Fruit fly (Drosophila melanogaster) whole organism, wandering third instar larva: Measurements from ENCODE around the gene CG34348.
A peak's percentile ranks its signal among the peaks of the same experiment; 100 is the strongest.

ENCODE experiments used
- Abd-B ChIP-seq: fragments of >200 bp; optimal IDR thresholded peaks from 2 replicates; lab custom pipeline; 2017; ENCODE audit warnings: missing biosample characterization, missing genetic modification characterization
- CG32264 ChIP-seq: fragments of 200-800 bp; sonication (Bioruptor generic); optimal IDR thresholded peaks from 2 replicates; lab custom pipeline; 2016; ENCODE audit warnings: missing biosample characterization, missing genetic modification characterization
- CG9705 ChIP-seq: fragments of 200-800 bp; sonication (Bioruptor generic); optimal IDR thresholded peaks from 2 replicates; lab custom pipeline; 2018; ENCODE audit warnings: missing biosample characterization, mild to moderate bottlenecking, missing genetic modification characterization
- CrebA ChIP-seq: fragments of 200-800 bp; sonication (Bioruptor generic); optimal IDR thresholded peaks from 2 replicates; lab custom pipeline; 2016; ENCODE audit warnings: missing biosample characterization, mild to moderate bottlenecking, missing genetic modification characterization, borderline replicate concordance
- Dfd ChIP-seq: fragments of >200 bp; optimal IDR thresholded peaks from 2 replicates; lab custom pipeline; 2017; ENCODE audit warnings: missing biosample characterization, missing genetic modification characterization
- Dif ChIP-seq: fragments of 200-275, 200-300 bp; sonication (Bioruptor generic); optimal IDR thresholded peaks from 2 replicates; lab custom pipeline; 2018; ENCODE audit warnings: missing biosample characterization, missing genetic modification characterization; ENCODE audit not compliant: partially characterized antibody
- GATAd ChIP-seq: sonication (Bioruptor generic); optimal IDR thresholded peaks from 2 replicates; lab custom pipeline; 2016; ENCODE audit warnings: missing biosample characterization, missing genetic modification characterization
- HLH106 ChIP-seq: fragments of 200-800 bp; optimal IDR thresholded peaks from 3 replicates; lab custom pipeline; 2019; ENCODE audit warnings: missing biosample characterization, mild to moderate bottlenecking, missing genetic modification characterization, moderate library complexity
- Hnf4 ChIP-seq: fragments of 200-800 bp; sonication (Bioruptor generic); optimal IDR thresholded peaks from 2 replicates; lab custom pipeline; 2016; ENCODE audit warnings: missing biosample characterization, mild to moderate bottlenecking, missing genetic modification characterization
- Hr78 ChIP-seq: fragments of >200 bp; optimal IDR thresholded peaks from 2 replicates; lab custom pipeline; 2017; ENCODE audit warnings: missing biosample characterization, missing genetic modification characterization
- Hr83 ChIP-seq: fragments of 200-300 bp; sonication (Bioruptor generic); optimal IDR thresholded peaks from 2 replicates; lab custom pipeline; 2016; ENCODE audit warnings: missing biosample characterization, mild to moderate bottlenecking, missing genetic modification characterization, moderate library complexity; ENCODE audit not compliant: poor library complexity, severe bottlenecking
- Jra ChIP-seq: sonication (Bioruptor generic); optimal IDR thresholded peaks from 2 replicates; lab custom pipeline; 2016; ENCODE audit warnings: missing biosample characterization, missing genetic modification characterization
- Mio ChIP-seq: sonication (Bioruptor generic); optimal IDR thresholded peaks from 2 replicates; lab custom pipeline; 2016; ENCODE audit warnings: missing biosample characterization, missing genetic modification characterization
- Myc ChIP-seq: fragments of >200 bp; optimal IDR thresholded peaks from 2 replicates; lab custom pipeline; 2017
- N ChIP-seq: fragments of >200 bp; optimal IDR thresholded peaks from 2 replicates; lab custom pipeline; 2018; ENCODE audit warnings: missing biosample characterization, missing external identifiers, missing genetic modification characterization
- OdsH ChIP-seq: fragments of 200-800 bp; sonication (Bioruptor generic); optimal IDR thresholded peaks from 2 replicates; lab custom pipeline; 2016; ENCODE audit warnings: missing biosample characterization, mild to moderate bottlenecking, missing genetic modification characterization
- Rel ChIP-seq, 2 experiments: fragments of 200-800 bp; sonication (Bioruptor generic) in 1 of 2; optimal IDR thresholded peaks; 2 replicates in 1 of 2; 3 replicates in 1 of 2; lab custom pipeline; 2016 to 2019; ENCODE audit warnings: mild to moderate bottlenecking in 2 of 2, missing biosample characterization in 2 of 2, missing genetic modification characterization in 2 of 2, moderate library complexity in 1 of 2
- Sp1 ChIP-seq: fragments of 200-800 bp; sonication (Bioruptor generic); optimal IDR thresholded peaks from 3 replicates; lab custom pipeline; 2019; ENCODE audit warnings: missing biosample characterization, mild to moderate bottlenecking, missing genetic modification characterization, moderate library complexity
- br ChIP-seq: fragments of 200-800 bp; sonication (Bioruptor generic); optimal IDR thresholded peaks from 2 replicates; lab custom pipeline; 2016; ENCODE audit warnings: missing biosample characterization, missing genetic modification characterization
- brk ChIP-seq: fragments of 200-800 bp; sonication (Bioruptor generic); optimal IDR thresholded peaks from 2 replicates; lab custom pipeline; 2016; ENCODE audit warnings: missing biosample characterization, mild to moderate bottlenecking, missing genetic modification characterization
- dl ChIP-seq, 2 experiments: fragments of 175-275, 200-275 bp in 1 of 2; fragments of 200-275 bp in 1 of 2; sonication (Bioruptor generic); optimal IDR thresholded peaks; lab custom pipeline; 2018; ENCODE audit warnings: mild to moderate bottlenecking in 2 of 2, missing biosample characterization in 2 of 2, missing genetic modification characterization in 2 of 2, moderate library complexity in 2 of 2; ENCODE audit not compliant: partially characterized antibody in 2 of 2, insufficient read depth in 1 of 2
- dmrt93B ChIP-seq: fragments of 200-800 bp; sonication (Bioruptor generic); optimal IDR thresholded peaks from 2 replicates; lab custom pipeline; 2018; ENCODE audit warnings: missing biosample characterization, mild to moderate bottlenecking, missing genetic modification characterization
- dsf ChIP-seq: sonication (Bioruptor generic); optimal IDR thresholded peaks from 2 replicates; lab custom pipeline; 2016; ENCODE audit warnings: missing biosample characterization, missing genetic modification characterization, borderline replicate concordance
- foxo ChIP-seq, 2 experiments: fragments of 200-800 bp; sonication (Bioruptor generic); optimal IDR thresholded peaks; 2 replicates in 1 of 2; 3 replicates in 1 of 2; lab custom pipeline; 2016 to 2017; ENCODE audit warnings: missing biosample characterization in 2 of 2, missing genetic modification characterization in 2 of 2
- fru ChIP-seq: fragments of 200-800 bp; sonication (Bioruptor generic); optimal IDR thresholded peaks from 3 replicates; lab custom pipeline; 2016; ENCODE audit warnings: missing biosample characterization, mild to moderate bottlenecking, missing genetic modification characterization
- h ChIP-seq: fragments of 200-800 bp; sonication (Bioruptor generic); optimal IDR thresholded peaks from 3 replicates; lab custom pipeline; 2016; ENCODE audit warnings: missing biosample characterization, mild to moderate bottlenecking, missing genetic modification characterization
- jim ChIP-seq: fragments of 175-275, 200-325 bp; sonication (Bioruptor generic); optimal IDR thresholded peaks from 2 replicates; lab custom pipeline; 2016; ENCODE audit warnings: missing biosample characterization, mild to moderate bottlenecking, missing genetic modification characterization
- lola ChIP-seq: fragments of >200 bp; optimal IDR thresholded peaks from 2 replicates; lab custom pipeline; 2017; ENCODE audit warnings: missing biosample characterization, missing genetic modification characterization
- pan ChIP-seq: fragments of >200 bp; optimal IDR thresholded peaks from 2 replicates; lab custom pipeline; 2017
- psq ChIP-seq: fragments of 200-800 bp; sonication (Bioruptor generic); optimal IDR thresholded peaks from 3 replicates; lab custom pipeline; 2017; ENCODE audit warnings: missing biosample characterization, mild to moderate bottlenecking, missing genetic modification characterization, moderate library complexity
- rgr ChIP-seq: fragments of 200-800 bp; sonication (Bioruptor generic); optimal IDR thresholded peaks from 3 replicates; lab custom pipeline; 2016; ENCODE audit warnings: missing biosample characterization, mild to moderate bottlenecking, missing genetic modification characterization
- sage ChIP-seq: fragments of 200-800 bp; sonication (Bioruptor generic); optimal IDR thresholded peaks from 2 replicates; lab custom pipeline; 2016; ENCODE audit warnings: missing biosample characterization, mild to moderate bottlenecking, missing genetic modification characterization
- sv ChIP-seq: fragments of 200-800 bp; sonication (Bioruptor generic); optimal IDR thresholded peaks from 3 replicates; lab custom pipeline; 2016; ENCODE audit warnings: missing biosample characterization, missing genetic modification characterization
- tai ChIP-seq: sonication (Bioruptor generic); optimal IDR thresholded peaks from 2 replicates; lab custom pipeline; 2016; ENCODE audit warnings: missing biosample characterization, missing genetic modification characterization
- usp ChIP-seq: fragments of >200 bp; optimal IDR thresholded peaks from 2 replicates; lab custom pipeline; 2017; ENCODE audit warnings: missing biosample characterization, missing genetic modification characterization
- woc ChIP-seq: sonication (Bioruptor generic); optimal IDR thresholded peaks from 2 replicates; lab custom pipeline; 2016; ENCODE audit warnings: missing biosample characterization, mild to moderate bottlenecking, missing genetic modification characterization

The CG34348 gene

DNA sequence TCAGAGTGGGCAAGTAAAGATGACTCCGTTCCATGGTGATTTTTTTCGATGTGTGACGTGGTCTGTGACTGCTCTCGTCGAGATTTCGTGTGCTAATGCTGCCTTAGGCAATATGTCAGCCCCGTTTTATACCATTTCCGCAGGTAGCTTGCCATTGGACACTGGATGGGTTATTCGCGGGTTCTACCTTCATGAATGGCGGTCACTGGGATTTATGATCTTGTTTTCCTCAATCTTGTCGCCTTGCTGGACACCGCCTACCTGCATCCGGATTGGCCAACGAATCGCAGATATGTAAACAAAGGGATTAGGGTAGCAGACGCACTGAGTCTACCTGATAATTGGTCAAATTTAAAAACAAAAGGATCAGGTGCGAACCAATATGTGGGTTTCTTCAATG lies 17.4 kb upstream of the CG34348 start, which contains the start of gene sisA:
Gene sisA (minus strand): TSS at position 101 of the 400 bp plus-strand sequence.
- no peak for TF ChIP-seq h (GFP tag; lab: Kevin White, UChicago)
- TF ChIP-seq brk: no peak
- no peak for TF ChIP-seq dmrt93B (GFP tag; lab: Kevin White, UChicago)
- no peak for TF ChIP-seq tai (GFP tag; lab: Kevin White, UChicago)
- TF ChIP-seq Mio (GFP tag; lab: Kevin White, UChicago): no peak
- no peak for TF ChIP-seq Dfd (GFP tag; lab: Kevin White, UChicago)
- no peak for TF ChIP-seq CrebA (GFP tag; lab: Kevin White, UChicago)
- TF ChIP-seq Dif (GFP tag; lab: Kevin White, UChicago): no peak
- no peak for TF ChIP-seq HLH106 (tag; lab: Kevin White, UChicago)
- TF ChIP-seq Rel (GFP tag; optimal IDR thresholded peaks at IDR 0.05; lab: Kevin White, UChicago): no peak
- TF ChIP-seq Rel (tag; optimal IDR thresholded peaks at IDR 0.05; lab: Kevin White, UChicago): no peak
- TF ChIP-seq fru (GFP tag; lab: Kevin White, UChicago): no peak
- TF ChIP-seq pan (lab: Kevin White, UChicago): no peak
- no peak for TF ChIP-seq lola (GFP tag; lab: Kevin White, UChicago)
- no peak for TF ChIP-seq Abd-B (GFP tag; lab: Kevin White, UChicago)
- TF ChIP-seq woc: no peak
- TF ChIP-seq sv (GFP tag; lab: Kevin White, UChicago): no peak
- TF ChIP-seq rgr (GFP tag; lab: Kevin White, UChicago): no peak
- no peak for TF ChIP-seq sage
- no peak for TF ChIP-seq CG9705
- TF ChIP-seq Jra (GFP tag; lab: Kevin White, UChicago): no peak

DNA sequence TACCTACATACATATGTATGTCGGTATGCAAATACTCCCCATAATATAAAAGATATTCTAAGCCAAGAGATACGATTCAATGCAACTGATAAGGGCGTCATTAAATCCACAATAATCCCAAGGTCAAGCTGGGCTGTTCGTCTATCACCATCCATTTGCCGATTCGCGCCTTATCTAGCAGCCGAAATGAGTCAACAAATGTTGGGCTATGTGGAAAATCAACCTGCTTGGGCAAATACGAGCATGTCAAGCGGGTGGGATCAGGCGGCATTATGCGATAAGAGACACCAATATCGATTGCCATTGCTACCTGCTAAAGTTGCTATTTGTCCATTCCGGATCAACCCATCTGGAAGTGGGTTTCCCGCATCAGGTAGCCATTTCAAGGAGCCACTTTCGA lies 17.0 kb upstream of the CG34348 start:
- TF ChIP-seq Jra (GFP tag; lab: Kevin White, UChicago) (no peak), Hr83 (GFP tag; lab: Kevin White, UChicago) (no peak), N (no peak), CrebA (GFP tag; lab: Kevin White, UChicago) (no peak), Dif (GFP tag; lab: Kevin White, UChicago) (no peak), h (GFP tag; lab: Kevin White, UChicago) (no peak), Abd-B (GFP tag; lab: Kevin White, UChicago) (no peak), usp (GFP tag; lab: Kevin White, UChicago) (no peak), Hr78 (GFP tag; lab: Kevin White, UChicago) (no peak), CG32264 (GFP tag; lab: Kevin White, UChicago) (no peak), rgr (GFP tag; lab: Kevin White, UChicago) (no peak), OdsH (GFP tag; lab: Kevin White, UChicago) (no peak), woc (no peak), dmrt93B (GFP tag; lab: Kevin White, UChicago) (no peak), Myc (no peak), Hnf4 (GFP tag; lab: Kevin White, UChicago) (no peak), CG9705 (no peak), Sp1 (GFP tag; lab: Kevin White, UChicago) (no peak)

DNA sequence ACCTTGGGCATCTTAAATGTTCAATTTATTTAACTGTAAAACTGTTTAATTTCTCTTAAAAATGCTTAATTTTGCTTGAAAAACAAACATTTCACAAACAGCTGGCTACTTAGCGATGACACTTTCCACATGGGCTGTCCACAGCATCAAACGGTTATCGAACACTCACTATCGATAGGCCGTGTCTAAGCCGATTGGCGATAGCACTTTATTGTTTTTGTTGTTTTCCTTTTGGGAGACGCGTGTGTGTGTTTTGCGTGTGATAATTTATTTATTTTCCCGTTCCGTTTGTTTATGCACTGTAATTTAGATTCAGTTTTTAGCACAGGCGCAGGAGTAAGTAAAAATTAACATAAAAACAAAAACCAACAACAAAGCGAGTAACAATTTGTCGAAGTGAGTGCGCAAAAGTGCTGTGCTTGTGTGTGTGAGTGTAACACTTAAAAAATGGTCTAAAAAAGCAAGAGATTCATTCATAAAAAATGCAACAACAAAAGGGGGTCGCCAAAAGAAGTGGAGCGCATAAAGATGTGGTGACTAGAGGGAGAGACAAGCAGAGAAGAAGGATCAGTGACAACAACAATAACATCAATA lies 14.4 kb upstream of the CG34348 start, which contains the start of gene Gapvd1:
Gene Gapvd1 (plus strand): TSS at position 211 of the 594 bp plus-strand sequence.
- TF ChIP-seq fru (GFP tag; lab: Kevin White, UChicago) (peak; percentile 8), h (GFP tag; lab: Kevin White, UChicago) (peak; percentile 26), dsf (GFP tag; lab: Kevin White, UChicago) (no peak), dmrt93B (GFP tag; lab: Kevin White, UChicago) (no peak), Abd-B (GFP tag; lab: Kevin White, UChicago) (no peak), Jra (GFP tag; lab: Kevin White, UChicago) (peak; percentile 26), tai (GFP tag; lab: Kevin White, UChicago) (no peak), Hnf4 (GFP tag; lab: Kevin White, UChicago) (peak; percentile 55), CrebA (GFP tag; lab: Kevin White, UChicago) (no peak), brk (no peak), Rel (GFP tag; optimal IDR thresholded peaks at IDR 0.05; lab: Kevin White, UChicago) (no peak), Rel (tag; optimal IDR thresholded peaks at IDR 0.05; lab: Kevin White, UChicago) (no peak), br (GFP tag; lab: Kevin White, UChicago) (peak; percentile 3)

DNA sequence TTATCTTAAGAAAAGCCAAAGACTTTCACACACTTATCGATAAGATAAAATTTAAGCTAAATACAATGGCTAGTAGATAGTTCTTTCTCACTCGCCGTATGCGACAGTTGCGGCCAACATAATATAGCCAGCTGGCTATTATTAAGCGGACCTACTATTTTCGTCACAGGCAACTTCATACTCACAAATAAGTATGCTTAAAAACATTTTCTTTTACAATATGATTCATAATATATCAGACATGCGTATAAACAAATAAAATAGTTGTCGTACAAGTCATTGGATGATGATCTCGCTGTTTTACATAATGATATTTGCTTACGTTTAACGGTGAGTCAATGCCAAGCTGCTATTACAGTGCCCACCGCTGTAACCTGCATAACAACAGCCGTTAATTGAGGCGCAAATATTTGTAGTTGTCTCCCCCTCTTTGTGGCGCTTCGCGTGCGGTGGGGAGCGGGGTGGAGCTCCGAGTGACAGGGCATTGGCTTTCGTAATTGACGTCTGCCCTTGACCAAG lies 13.4 kb upstream of the CG34348 start:
- TF ChIP-seq sage: no peak
- TF ChIP-seq CG9705: peak; percentile 38
- TF ChIP-seq Dfd (GFP tag; lab: Kevin White, UChicago): no peak
- TF ChIP-seq Dif (GFP tag; lab: Kevin White, UChicago): no peak
- no peak for TF ChIP-seq Abd-B (GFP tag; lab: Kevin White, UChicago)
- TF ChIP-seq Sp1 (GFP tag; lab: Kevin White, UChicago): peak; percentile 56
- TF ChIP-seq Mio (GFP tag; lab: Kevin White, UChicago): no peak
- TF ChIP-seq GATAd: no peak
- TF ChIP-seq N: no peak
- peak; percentile 54 for TF ChIP-seq Hr83 (GFP tag; lab: Kevin White, UChicago)
- TF ChIP-seq psq: peak; percentile 71
- no peak for TF ChIP-seq brk
- TF ChIP-seq HLH106 (tag; lab: Kevin White, UChicago): peak; percentile 69
- TF ChIP-seq woc: peak; percentile 48
- TF ChIP-seq sv (GFP tag; lab: Kevin White, UChicago): peak; percentile 38
- TF ChIP-seq Hnf4 (GFP tag; lab: Kevin White, UChicago): no peak
- TF ChIP-seq Myc: no peak
- TF ChIP-seq jim (GFP tag; lab: Kevin White, UChicago): no peak
- peak in 1 of 2 experiments; percentile 67 for TF ChIP-seq foxo (GFP tag; optimal IDR thresholded peaks at IDR 0.05; lab: Kevin White, UChicago)
- no peak for TF ChIP-seq Rel (GFP tag; optimal IDR thresholded peaks at IDR 0.05; lab: Kevin White, UChicago)
- peak; percentile 76 for TF ChIP-seq Rel (tag; optimal IDR thresholded peaks at IDR 0.05; lab: Kevin White, UChicago)
- peak; percentile 50 for TF ChIP-seq CG32264 (GFP tag; lab: Kevin White, UChicago)
- no peak for TF ChIP-seq usp (GFP tag; lab: Kevin White, UChicago)
- TF ChIP-seq dl (GFP tag; optimal IDR thresholded peaks at IDR 0.05; lab: Kevin White, UChicago; ENCODE audit: insufficient read depth in 1 of 2, partially characterized antibody in 2 of 2): no peak
